Worm (Caenorhabditis elegans): Measurements from ENCODE around the gene srj-10.

DNA sequence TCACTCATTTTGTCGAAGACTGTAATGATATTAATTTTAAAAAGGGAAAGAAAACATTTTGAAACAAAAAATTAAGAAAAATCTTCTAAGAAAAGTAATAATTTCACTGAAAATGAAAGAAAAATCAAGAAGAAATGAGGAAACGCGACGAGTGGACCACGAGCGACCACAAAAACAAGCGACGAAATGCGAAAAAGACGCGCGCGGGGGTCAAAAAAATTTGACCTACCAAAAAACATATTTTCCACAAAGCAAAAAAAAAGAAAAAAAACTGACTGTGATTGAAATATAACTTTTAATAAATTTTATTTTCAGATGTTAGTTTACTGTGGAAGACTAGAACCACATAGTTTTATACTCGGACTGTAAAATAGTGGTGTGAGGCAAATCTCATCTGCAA is 14.9 kb downstream of the srj-10 start, which contains the start of gene F14H3.6:
- TF ChIP-seq flh-1 (GFP tag; optimal IDR thresholded peaks at IDR 0.05) (no peak), drap-1 (GFP tag; optimal IDR thresholded peaks at IDR 0.05) (no peak), mep-1 (tag; optimal IDR thresholded peaks at IDR 0.05) (no peak), unc-39 (tag; optimal IDR thresholded peaks at IDR 0.05) (no peak), ztf-11 (tag; optimal IDR thresholded peaks at IDR 0.05) (no peak), nhr-76 (tag; optimal IDR thresholded peaks at IDR 0.05) (no peak), elt-1 (tag; optimal IDR thresholded peaks at IDR 0.05; ENCODE audit: borderline replicate concordance, insufficient read depth) (no peak), unc-62 (GFP tag; optimal IDR thresholded peaks at IDR 0.05) (no peak), lsy-2 (tag; optimal IDR thresholded peaks at IDR 0.05) (no peak), sem-2 (GFP tag; optimal IDR thresholded peaks at IDR 0.05) (no peak), tbx-8 (GFP tag; optimal IDR thresholded peaks at IDR 0.05) (no peak), nhr-237 (tag; optimal IDR thresholded peaks at IDR 0.05) (no peak), nhr-12 (tag; optimal IDR thresholded peaks at IDR 0.05) (no peak)
